Fruit fly (Drosophila melanogaster) Kc167 (cell line): ENCODE data around the gene Kua.

Experiments
- Myc ChIP-seq: fragments of >200 bp; optimal IDR thresholded peaks from 2 replicates; lab custom pipeline; 2017; ENCODE audit warnings: missing external identifiers
- Sin3A ChIP-seq: fragments of >200 bp; optimal IDR thresholded peaks from 2 replicates; lab custom pipeline; 2018; ENCODE audit warnings: missing external identifiers
- h ChIP-seq: fragments of >200 bp; optimal IDR thresholded peaks from 3 replicates; lab custom pipeline; 2018; ENCODE audit warnings: missing external identifiers
- insv ChIP-seq: fragments of >200 bp; optimal IDR thresholded peaks from 3 replicates; lab custom pipeline; 2018; ENCODE audit warnings: missing external identifiers
- psq ChIP-seq: fragments of >200 bp; optimal IDR thresholded peaks from 2 replicates; lab custom pipeline; 2017; ENCODE audit warnings: missing external identifiers
- ttk ChIP-seq: sonication (Bioruptor generic); optimal IDR thresholded peaks from 2 replicates; lab custom pipeline; 2017; ENCODE audit warnings: missing external identifiers

Kua gene

DNA sequence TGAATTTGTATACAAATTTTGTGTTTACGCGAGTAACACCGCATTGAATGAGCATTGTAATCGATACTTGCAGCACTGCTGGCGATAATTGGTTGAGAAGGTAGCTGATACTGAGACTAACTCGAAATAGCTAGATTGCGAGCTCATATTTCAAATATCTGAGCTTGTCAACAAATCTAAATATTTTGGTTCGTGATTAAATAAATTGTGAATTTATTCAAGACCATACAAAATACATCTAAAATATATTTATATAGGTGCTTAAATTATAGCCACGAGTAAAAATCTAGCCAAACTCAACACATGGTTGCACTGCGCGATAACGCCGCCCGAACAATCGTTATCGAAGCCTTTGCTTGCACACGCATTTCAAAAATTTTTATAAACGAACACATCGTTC is 3.6 kb upstream of the Kua start, which contains the start of the genes Taf13 and nesd:
Taf13 (minus strand) TSS at position 56 of the 400 bp plus-strand sequence.
nesd (plus strand) TSS at position 179 of the 400 bp plus-strand sequence.
- TF ChIP-seq Sin3A (no peak), Myc (lab: Kevin White, UChicago) (no peak), h (lab: Kevin White, UChicago) (no peak), insv (lab: Kevin White, UChicago) (no peak), psq (lab: Kevin White, UChicago) (no peak), ttk (lab: Kevin White, UChicago) (no peak)

dm6 chr2L:20097773-20098172 is 392 bp downstream of the Kua start:
- TF ChIP-seq ttk (lab: Kevin White, UChicago) (no peak), insv (lab: Kevin White, UChicago) (no peak), psq (lab: Kevin White, UChicago) (no peak), h (lab: Kevin White, UChicago) (no peak), Sin3A (no peak), Myc (lab: Kevin White, UChicago) (no peak)

DNA sequence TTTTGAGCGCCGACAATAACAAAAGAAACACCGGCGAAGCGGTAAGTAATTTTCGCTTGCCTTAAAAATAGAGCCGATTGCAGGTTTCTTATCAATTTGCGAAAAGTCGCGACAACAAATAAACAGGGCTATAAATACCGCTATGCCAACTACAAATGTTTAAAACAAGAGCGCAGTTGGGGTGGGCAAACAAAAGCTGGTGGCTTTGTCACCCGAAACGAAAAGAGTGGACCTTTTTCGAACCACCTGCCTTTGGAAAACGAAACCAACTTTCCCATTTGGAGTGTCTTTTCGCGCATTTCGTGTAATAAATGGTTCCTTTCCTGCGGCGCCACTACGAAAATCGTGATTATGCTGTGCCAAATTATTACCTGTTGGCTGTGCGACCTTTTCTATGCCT is 813 bp downstream of the Kua start:
- TF ChIP-seq Myc (lab: Kevin White, UChicago) (no peak), Sin3A (no peak), ttk (lab: Kevin White, UChicago) (no peak), insv (lab: Kevin White, UChicago) (no peak), psq (lab: Kevin White, UChicago) (no peak), h (lab: Kevin White, UChicago) (no peak)

DNA sequence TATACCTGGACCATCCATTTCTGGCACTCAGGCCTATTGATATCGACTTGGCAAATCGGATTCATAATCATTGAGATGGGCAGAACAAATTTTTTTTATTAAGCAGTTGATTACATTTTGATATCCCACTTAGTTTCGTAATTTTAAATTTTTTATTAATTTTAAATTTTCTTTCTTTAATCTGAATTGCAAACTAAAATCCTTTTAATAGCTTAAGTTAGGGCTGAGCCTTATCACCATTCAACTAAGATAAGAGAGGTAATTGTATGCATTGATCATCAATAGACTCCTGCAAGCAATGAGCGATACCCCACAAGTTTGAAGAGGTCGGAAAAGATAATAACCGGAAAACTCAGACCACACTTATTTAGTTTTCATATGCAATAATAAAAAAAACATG is 6.7 kb downstream of the Kua start, which contains the start of gene CG13970:
CG13970 (minus strand) TSS at position 101 of the 400 bp plus-strand sequence.
- TF ChIP-seq Sin3A (no peak), insv (lab: Kevin White, UChicago) (no peak), Myc (lab: Kevin White, UChicago) (no peak)

dm6 chr2L:20104526-20104925 is 7.1 kb downstream of the Kua start:
- TF ChIP-seq Myc (lab: Kevin White, UChicago), result no peak
- no peak for TF ChIP-seq Sin3A
- no peak for TF ChIP-seq ttk (lab: Kevin White, UChicago)
- no peak for TF ChIP-seq psq (lab: Kevin White, UChicago)
- TF ChIP-seq h (lab: Kevin White, UChicago), result no peak
- no peak for TF ChIP-seq insv (lab: Kevin White, UChicago)

DNA sequence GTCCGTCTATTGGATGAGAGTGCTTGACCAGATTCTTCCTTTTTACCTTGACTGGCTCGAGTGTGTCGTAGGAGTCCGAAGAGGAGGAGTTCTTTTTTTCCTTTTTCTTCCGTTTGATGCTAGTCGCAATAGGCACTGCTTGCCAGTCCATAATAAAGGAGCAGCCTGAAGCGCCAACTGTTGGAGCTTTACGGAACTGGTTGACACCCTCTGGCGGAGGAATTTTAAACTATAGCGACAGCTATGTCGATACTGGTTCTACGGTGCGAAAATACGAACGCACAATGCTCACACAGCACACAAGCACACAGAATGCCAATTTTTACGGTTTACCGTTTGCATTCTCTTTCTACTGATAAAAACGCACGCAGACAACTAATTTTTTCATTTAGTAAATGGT is 9.2 kb downstream of the Kua start:
- TF ChIP-seq ttk (lab: Kevin White, UChicago), result no peak
- TF ChIP-seq Myc (lab: Kevin White, UChicago), result no peak
- TF ChIP-seq Sin3A, result no peak
- TF ChIP-seq psq (lab: Kevin White, UChicago), result no peak
- no peak for TF ChIP-seq h (lab: Kevin White, UChicago)
- no peak for TF ChIP-seq insv (lab: Kevin White, UChicago)

dm6 chr2L:20115865-20116264 is 18.5 kb downstream of the Kua start:
- no peak for TF ChIP-seq psq (lab: Kevin White, UChicago)
- TF ChIP-seq insv (lab: Kevin White, UChicago), result no peak
- no peak for TF ChIP-seq ttk (lab: Kevin White, UChicago)
- no peak for TF ChIP-seq h (lab: Kevin White, UChicago)
- no peak for TF ChIP-seq Sin3A
- TF ChIP-seq Myc (lab: Kevin White, UChicago), result no peak

dm6 chr2L:20117752-20118151 is 20.4 kb downstream of the Kua start:
- TF ChIP-seq h (lab: Kevin White, UChicago) (no peak), ttk (lab: Kevin White, UChicago) (no peak), insv (lab: Kevin White, UChicago) (no peak), Myc (lab: Kevin White, UChicago) (no peak), Sin3A (no peak), psq (lab: Kevin White, UChicago) (no peak)

DNA sequence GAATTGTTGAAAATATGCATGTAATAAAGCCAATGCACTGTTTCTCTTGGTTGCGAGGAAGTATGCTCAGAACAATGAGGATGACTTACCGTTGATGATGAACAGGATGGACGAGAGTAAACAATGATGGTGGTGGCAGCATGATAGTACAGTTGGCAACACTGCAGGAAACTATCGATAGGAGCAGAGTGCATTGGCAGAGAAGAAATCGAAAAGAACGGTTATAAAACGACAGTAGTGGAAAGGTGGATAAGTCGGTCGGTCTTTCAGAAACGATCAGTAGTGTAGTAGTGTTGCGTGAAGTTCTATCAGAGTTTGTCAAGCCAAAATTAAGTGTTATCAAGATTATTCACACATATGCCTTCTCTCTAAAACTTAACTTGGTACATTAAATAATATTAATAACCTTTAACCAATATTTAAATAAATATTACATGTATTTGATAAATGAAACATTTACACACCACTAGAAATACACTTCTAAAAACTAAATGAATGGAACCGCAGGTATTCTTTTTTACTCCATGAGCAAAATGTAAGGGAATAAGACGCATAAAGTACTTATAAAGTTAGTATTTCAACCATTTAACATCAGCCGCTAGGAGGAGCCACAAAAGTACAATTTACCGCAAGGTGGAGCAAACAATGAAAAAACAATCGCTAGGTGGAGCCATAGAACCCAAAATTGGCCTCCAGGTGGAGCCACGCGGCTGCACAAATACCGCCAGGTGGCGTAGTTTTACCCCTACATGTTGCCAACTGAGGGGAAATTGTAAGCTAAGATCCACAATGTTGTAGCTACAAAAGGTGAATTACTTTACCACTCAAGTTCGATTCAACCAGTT is 23.2 kb downstream of the Kua start:
- TF ChIP-seq Myc (lab: Kevin White, UChicago) (no peak), ttk (lab: Kevin White, UChicago) (no peak), h (lab: Kevin White, UChicago) (no peak), psq (lab: Kevin White, UChicago) (no peak), insv (lab: Kevin White, UChicago) (no peak), Sin3A (no peak)

dm6 chr2L:20121233-20121551 is 23.8 kb downstream of the Kua start:
- TF ChIP-seq Myc (lab: Kevin White, UChicago), result no peak
- no peak for TF ChIP-seq insv (lab: Kevin White, UChicago)
- TF ChIP-seq h (lab: Kevin White, UChicago), result no peak
- TF ChIP-seq Sin3A, result no peak
- TF ChIP-seq ttk (lab: Kevin White, UChicago), result no peak
- no peak for TF ChIP-seq psq (lab: Kevin White, UChicago)

DNA sequence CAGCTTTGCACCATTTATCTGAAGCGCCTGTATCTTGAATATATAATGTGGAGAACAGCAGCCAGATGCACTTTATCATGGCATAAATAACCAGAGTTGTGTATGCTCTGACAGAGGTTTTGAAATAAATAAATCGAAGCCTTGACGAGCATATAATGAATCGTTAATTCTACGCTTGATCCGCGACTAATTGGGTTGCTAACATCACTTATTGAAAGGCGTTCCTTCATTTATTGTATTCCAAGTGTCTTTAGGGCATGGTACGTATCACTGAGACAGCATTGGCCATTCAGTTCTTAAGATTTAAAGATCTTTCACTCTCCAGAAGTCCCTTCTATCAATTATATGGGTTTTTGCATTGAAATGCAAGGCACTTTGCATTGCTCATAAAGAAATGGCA is 37.4 kb downstream of the Kua start, which contains the start of gene CG10651:
CG10651 (minus strand) TSS at position 101 of the 400 bp plus-strand sequence.
- TF ChIP-seq psq (lab: Kevin White, UChicago) (no peak), Sin3A (no peak), Myc (lab: Kevin White, UChicago) (no peak), insv (lab: Kevin White, UChicago) (no peak), ttk (lab: Kevin White, UChicago) (no peak), h (lab: Kevin White, UChicago) (no peak)

DNA sequence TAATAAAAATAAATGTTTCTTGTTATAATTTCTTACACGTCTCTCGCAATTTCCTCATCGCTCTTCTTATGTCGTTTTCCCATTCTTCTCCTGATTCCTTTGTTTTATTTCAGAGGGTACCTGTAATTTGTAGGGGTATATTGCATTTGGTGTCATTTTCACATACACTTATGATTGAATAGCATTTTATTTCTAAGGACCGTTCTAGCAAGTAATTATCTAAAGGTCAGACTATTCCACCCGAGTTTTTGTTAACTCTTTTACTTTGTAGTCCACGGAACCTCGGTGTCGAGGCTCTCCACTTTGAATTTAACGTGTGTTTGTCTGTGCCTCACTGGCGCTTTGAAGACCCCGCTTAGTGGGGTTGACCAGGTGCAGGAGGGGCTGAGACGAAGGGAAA is 48.8 kb downstream of the Kua start:
- TF ChIP-seq psq (lab: Kevin White, UChicago) (no peak), Myc (lab: Kevin White, UChicago) (no peak), h (lab: Kevin White, UChicago) (no peak), insv (lab: Kevin White, UChicago) (no peak), ttk (lab: Kevin White, UChicago) (no peak), Sin3A (no peak)
